Worm (Caenorhabditis elegans): Measurements from ENCODE around the gene C31E10.11.

C31E10.11 gene

ce11 chrX:13946693-13947583 is 43.6 kb downstream of the C31E10.11 start:
- TF ChIP-seq madf-8 (GFP tag; conservative IDR thresholded peaks at IDR 0.05), result no peak
- peak; percentile 37; the same call in 1 of the 2 replicates for TF ChIP-seq attf-6 (GFP tag; IDR thresholded peaks at IDR 0.05)
- TF ChIP-seq ets-4 (GFP tag; optimal IDR thresholded peaks at IDR 0.05), result no peak
- no peak for TF ChIP-seq mel-28 (tag; optimal IDR thresholded peaks at IDR 0.05; ENCODE audit: borderline replicate concordance)
- TF ChIP-seq lin-54 (GFP tag; optimal IDR thresholded peaks at IDR 0.05), result no peak
- TF ChIP-seq F10E7.11 (tag; optimal IDR thresholded peaks at IDR 0.05), result no peak
- no peak for TF ChIP-seq bed-1 (GFP tag; IDR thresholded peaks at IDR 0.05)
- no peak for TF ChIP-seq let-526 (GFP tag; IDR thresholded peaks at IDR 0.05)
- TF ChIP-seq Y53F4B.3 (GFP tag; IDR thresholded peaks at IDR 0.05), result no peak
- TF ChIP-seq ztf-25 (GFP tag; IDR thresholded peaks at IDR 0.05), result 0 out of 2 replicates have a peak, but pooled peaks have one; percentile 6
- TF ChIP-seq ekl-4 (GFP tag; IDR thresholded peaks at IDR 0.05), result no peak
- no peak for TF ChIP-seq cebp-2 (GFP tag; IDR thresholded peaks at IDR 0.05)
- no peak for TF ChIP-seq lsl-1 (GFP tag; optimal IDR thresholded peaks at IDR 0.05)
- TF ChIP-seq efl-1 (GFP tag; optimal IDR thresholded peaks at IDR 0.05), result no peak
- no peak for TF ChIP-seq ceh-100 (GFP tag; IDR thresholded peaks at IDR 0.05)
- 0 out of 2 replicates have a peak, but pooled peaks have one; percentile 18 for TF ChIP-seq hmg-1.2 (GFP tag; IDR thresholded peaks at IDR 0.05)
- no peak for TF ChIP-seq B0019.2 (GFP tag; conservative IDR thresholded peaks at IDR 0.05)
- TF ChIP-seq hlh-12 (tag; optimal IDR thresholded peaks at IDR 0.05), result no peak
- no peak for TF ChIP-seq repo-1 (tag; optimal IDR thresholded peaks at IDR 0.05)
- TF ChIP-seq Y56A3A.18 (GFP tag; IDR thresholded peaks at IDR 0.05), result 0 out of 2 replicates have a peak, but pooled peaks have one; percentile 31
- TF ChIP-seq madf-3 (GFP tag; IDR thresholded peaks at IDR 0.05), result no peak
- 0 out of 2 replicates have a peak, but pooled peaks have one; percentile 41 for TF ChIP-seq F39B2.1 (GFP tag; IDR thresholded peaks at IDR 0.05)
- no peak for TF ChIP-seq rpc-1 (optimal IDR thresholded peaks at IDR 0.05)
- TF ChIP-seq rpc-1 (tag; optimal IDR thresholded peaks at IDR 0.05), result peak; percentile 12
- TF ChIP-seq Y79H2A.3 (GFP tag; conservative IDR thresholded peaks at IDR 0.05), result no peak
- peak; percentile 72 for TF ChIP-seq nhr-80 (tag; optimal IDR thresholded peaks at IDR 0.05)
- TF ChIP-seq K11D2.4 (GFP tag; IDR thresholded peaks at IDR 0.05), result no peak
- TF ChIP-seq tbx-9 (tag; optimal IDR thresholded peaks at IDR 0.05; ENCODE audit: borderline replicate concordance), result no peak
- no peak for TF ChIP-seq F23B12.7 (tag; optimal IDR thresholded peaks at IDR 0.05; ENCODE audit: insufficient read depth)
- TF ChIP-seq T26A5.8 (tag; optimal IDR thresholded peaks at IDR 0.05), result no peak
- TF ChIP-seq pbrm-1 (GFP tag; IDR thresholded peaks at IDR 0.05), result peak; percentile 55
- TF ChIP-seq attf-5 (GFP tag; optimal IDR thresholded peaks at IDR 0.05), result no peak
- no peak for TF ChIP-seq C06A6.2 (GFP tag; conservative IDR thresholded peaks at IDR 0.05)
- 0 out of 2 replicates have a peak, but pooled peaks have one; percentile 5 for TF ChIP-seq rcor-1 (GFP tag; IDR thresholded peaks at IDR 0.05)
- peak; percentile 71 for TF ChIP-seq snpc-4 (GFP tag; optimal IDR thresholded peaks at IDR 0.05)
- TF ChIP-seq snpc-4 (tag; optimal IDR thresholded peaks at IDR 0.05), result peak in 3 of 4 experiments; percentile 67 to 96 (median 94)
- no peak for TF ChIP-seq tbp1 (GFP tag; optimal IDR thresholded peaks at IDR 0.05)
- no peak for TF ChIP-seq bed-2 (GFP tag; IDR thresholded peaks at IDR 0.05)
- no peak for TF ChIP-seq chd-7 (tag; optimal IDR thresholded peaks at IDR 0.05)
- TF ChIP-seq mes-4 (tag; optimal IDR thresholded peaks at IDR 0.05), result no peak
- TF ChIP-seq nhr-179 (tag; optimal IDR thresholded peaks at IDR 0.05), result no peak
- TF ChIP-seq hlh-26 (GFP tag; conservative IDR thresholded peaks at IDR 0.05), result no peak
- TF ChIP-seq hsf-1 (GFP tag; IDR thresholded peaks at IDR 0.05), result no peak
- TF ChIP-seq hmg-20 (GFP tag; IDR thresholded peaks at IDR 0.05), result no peak
- TF ChIP-seq rec-8 (tag; optimal IDR thresholded peaks at IDR 0.05), result no peak
- no peak for TF ChIP-seq D2030.7 (GFP tag; IDR thresholded peaks at IDR 0.05)
- peak; percentile 64 for TF ChIP-seq snpc-1.1 (tag; optimal IDR thresholded peaks at IDR 0.05; ENCODE audit: insufficient read depth)

Data from whole organism, young adult.